Worm (Caenorhabditis elegans) whole organism, L2 larva: ENCODE data around the gene Y59H11AM.4.

ENCODE experiments used
- C34F6.9 ChIP-seq: fragments of 150-350 bp; optimal IDR thresholded peaks from 2 replicates; lab custom pipeline; 2014; ENCODE audit warnings: missing biosample characterization, missing genetic modification characterization
- F13H6.1 ChIP-seq: sonication (generic microtip); optimal IDR thresholded peaks from 2 replicates; lab custom pipeline; 2016; ENCODE audit warnings: missing genetic modification characterization, missing compliant biosample characterization
- R02D3.7 ChIP-seq: fragments of 150-350 bp; optimal IDR thresholded peaks from 2 replicates; lab custom pipeline; 2014; ENCODE audit warnings: missing biosample characterization, missing genetic modification characterization
- Y55F3AM.14 ChIP-seq: fragments of 200-800 bp; sonication (Bioruptor generic); optimal IDR thresholded peaks from 2 replicates; lab custom pipeline; 2018; ENCODE audit warnings: mild to moderate bottlenecking, missing genetic modification characterization, missing compliant biosample characterization
- ZK546.5 ChIP-seq: sonication (generic microtip); optimal IDR thresholded peaks from 2 replicates; lab custom pipeline; 2017; ENCODE audit warnings: missing biosample characterization, missing genetic modification characterization
- alr-1 ChIP-seq: fragments of 150-350 bp; optimal IDR thresholded peaks from 2 replicates; lab custom pipeline; 2014; ENCODE audit warnings: missing biosample characterization, missing genetic modification characterization
- aly-2 ChIP-seq: fragments of 150-350 bp; optimal IDR thresholded peaks from 2 replicates; lab custom pipeline; 2014; ENCODE audit warnings: missing biosample characterization, missing genetic modification characterization
- ama-1 ChIP-seq: fragments of 150-350 bp; optimal IDR thresholded peaks from 2 replicates; lab custom pipeline; 2018; ENCODE audit warnings: inconsistent platforms
- blmp-1 ChIP-seq: sonication (generic microtip); optimal IDR thresholded peaks from 2 replicates; lab custom pipeline; 2017; ENCODE audit warnings: missing genetic modification characterization, mild to moderate bottlenecking, missing compliant biosample characterization, antibody characterized with exemption, moderate library complexity; ENCODE audit not compliant: insufficient read depth
- ceh-16 ChIP-seq: fragments of 150-350 bp; optimal IDR thresholded peaks from 2 replicates; lab custom pipeline; 2014; ENCODE audit warnings: missing biosample characterization, missing genetic modification characterization
- ceh-82 ChIP-seq: fragments of 150-350 bp; optimal IDR thresholded peaks from 2 replicates; lab custom pipeline; 2014; ENCODE audit warnings: missing biosample characterization, missing genetic modification characterization
- crh-2 ChIP-seq: sonication (generic microtip); optimal IDR thresholded peaks from 2 replicates; lab custom pipeline; 2017; ENCODE audit warnings: missing biosample characterization, missing genetic modification characterization
- dmd-4 ChIP-seq: sonication (generic microtip); optimal IDR thresholded peaks from 2 replicates; lab custom pipeline; 2017; ENCODE audit warnings: missing biosample characterization, missing genetic modification characterization
- egl-27 ChIP-seq: sonication (generic microtip); optimal IDR thresholded peaks from 3 replicates; lab custom pipeline; 2017; ENCODE audit warnings: missing biosample characterization, missing genetic modification reagents, missing genetic modification characterization
- fos-1 ChIP-seq: fragments of 150-350 bp; optimal IDR thresholded peaks from 2 replicates; lab custom pipeline; 2014; ENCODE audit warnings: missing biosample characterization, missing genetic modification characterization
- gmeb-1 ChIP-seq: fragments of 150-350 bp; optimal IDR thresholded peaks from 2 replicates; lab custom pipeline; 2014; ENCODE audit warnings: missing biosample characterization, missing genetic modification characterization
- lin-13 ChIP-seq: fragments of 150-350 bp; optimal IDR thresholded peaks from 2 replicates; lab custom pipeline; 2014; ENCODE audit warnings: missing biosample characterization, missing genetic modification reagents, missing genetic modification characterization
- lsy-2 ChIP-seq, 2 experiments: fragments of 150-350 bp in 1 of 2; sonication (generic microtip) in 1 of 2; optimal IDR thresholded peaks; 2 replicates each; lab custom pipeline; 2014 to 2017; ENCODE audit warnings: missing biosample characterization in 2 of 2, missing genetic modification characterization in 2 of 2
- mab-5 ChIP-seq: fragments of 150-350 bp; optimal IDR thresholded peaks from 2 replicates; lab custom pipeline; 2014; ENCODE audit warnings: missing biosample characterization, missing genetic modification characterization
- mdl-1 ChIP-seq, 2 experiments: fragments of 150-350 bp in 1 of 2; sonication (generic microtip) in 1 of 2; optimal IDR thresholded peaks; 2 replicates each; lab custom pipeline; 2017; ENCODE audit warnings: missing biosample characterization in 2 of 2, missing genetic modification characterization in 2 of 2
- nhr-11 ChIP-seq: fragments of 150-350 bp; optimal IDR thresholded peaks from 2 replicates; lab custom pipeline; 2014; ENCODE audit warnings: missing biosample characterization, missing genetic modification characterization
- nhr-12 ChIP-seq: fragments of 150-350 bp; optimal IDR thresholded peaks from 2 replicates; lab custom pipeline; 2014; ENCODE audit warnings: missing biosample characterization, missing genetic modification characterization
- nhr-129 ChIP-seq: fragments of 150-350 bp; optimal IDR thresholded peaks from 2 replicates; lab custom pipeline; 2014; ENCODE audit warnings: missing biosample characterization, missing genetic modification characterization
- nhr-21 ChIP-seq: fragments of 150-350 bp; optimal IDR thresholded peaks from 2 replicates; lab custom pipeline; 2014; ENCODE audit warnings: missing biosample characterization, missing genetic modification characterization
- nhr-23 ChIP-seq: fragments of 150-350 bp; optimal IDR thresholded peaks from 2 replicates; lab custom pipeline; 2014; ENCODE audit warnings: missing biosample characterization, missing genetic modification reagents, missing genetic modification characterization
- nhr-25 ChIP-seq: fragments of 150-350 bp; sonication (generic microtip); optimal IDR thresholded peaks from 3 replicates; lab custom pipeline; 2014; ENCODE audit warnings: missing biosample characterization, missing genetic modification characterization
- nhr-6 ChIP-seq: fragments of 150-350 bp; optimal IDR thresholded peaks from 2 replicates; lab custom pipeline; 2014; ENCODE audit warnings: missing biosample characterization, missing genetic modification characterization
- peb-1 ChIP-seq: fragments of 150-350 bp; optimal IDR thresholded peaks from 2 replicates; lab custom pipeline; 2014; ENCODE audit warnings: missing biosample characterization, missing genetic modification characterization
- sem-4 ChIP-seq: fragments of 150-350 bp; optimal IDR thresholded peaks from 2 replicates; lab custom pipeline; 2014; ENCODE audit warnings: missing biosample characterization, missing genetic modification reagents, missing genetic modification characterization
- sma-3 ChIP-seq: sonication (generic microtip); optimal IDR thresholded peaks from 2 replicates; lab custom pipeline; 2016; ENCODE audit warnings: missing genetic modification reagents, missing genetic modification characterization, missing compliant biosample characterization
- sma-9 ChIP-seq, 2 experiments: fragments of 150-350 bp in 1 of 2; sonication (generic microtip) in 1 of 2; optimal IDR thresholded peaks; 2 replicates each; lab custom pipeline; 2014 to 2016; ENCODE audit warnings: missing genetic modification characterization in 2 of 2, mild to moderate bottlenecking in 1 of 2, missing biosample characterization in 1 of 2, missing compliant biosample characterization in 1 of 2, missing genetic modification reagents in 1 of 2, moderate library complexity in 1 of 2
- unc-39 ChIP-seq: fragments of 150-350 bp; optimal IDR thresholded peaks from 2 replicates; lab custom pipeline; 2014; ENCODE audit warnings: missing biosample characterization, missing genetic modification characterization
- unc-55 ChIP-seq: fragments of 150-350 bp; sonication (generic microtip); optimal IDR thresholded peaks from 3 replicates; lab custom pipeline; 2014; ENCODE audit warnings: missing biosample characterization, missing genetic modification reagents, missing genetic modification characterization
- unc-62 ChIP-seq: fragments of 150-350 bp; optimal IDR thresholded peaks from 2 replicates; lab custom pipeline; 2014; ENCODE audit warnings: missing biosample characterization, missing genetic modification reagents, missing genetic modification characterization
- ztf-1 ChIP-seq: fragments of 200-800 bp; sonication (Bioruptor generic); conservative IDR thresholded peaks from 2 replicates; pipeline ENCODE4 v1.3.6; 2022; ENCODE audit warnings: missing genetic modification characterization, missing compliant biosample characterization
- ztf-11 ChIP-seq: sonication (generic microtip); optimal IDR thresholded peaks from 2 replicates; lab custom pipeline; 2017; ENCODE audit warnings: missing biosample characterization, missing genetic modification characterization
- ztf-4 ChIP-seq: fragments of 150-350 bp; optimal IDR thresholded peaks from 2 replicates; lab custom pipeline; 2014; ENCODE audit warnings: missing biosample characterization, missing genetic modification characterization

The Y59H11AM.4 gene

DNA sequence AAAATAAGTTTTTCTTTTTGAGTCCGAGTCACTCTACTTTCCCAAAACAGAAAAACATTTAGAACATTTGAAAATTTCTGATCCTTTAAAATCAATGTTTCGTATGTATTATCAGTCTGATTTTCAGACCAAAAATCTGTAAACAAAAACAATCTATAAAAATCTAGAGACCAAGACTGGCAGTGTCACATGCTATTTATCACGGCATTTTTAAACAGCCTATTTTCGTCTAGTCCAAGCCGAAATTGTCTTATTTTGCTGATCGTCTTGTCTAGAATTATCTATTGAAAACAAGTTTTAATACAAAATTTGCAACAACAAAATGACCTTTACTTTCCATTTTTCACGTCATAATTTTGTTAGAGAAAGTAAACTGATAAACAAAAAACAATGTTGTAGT is 43.6 kb downstream of the Y59H11AM.4 start:
- TF ChIP-seq crh-2 (tag; lab: Kevin White, UChicago) (peak; percentile 7), aly-2 (tag; lab: Kevin White, UChicago) (no peak), ztf-11 (tag; lab: Kevin White, UChicago) (no peak), nhr-25 (tag; lab: Kevin White, UChicago) (peak; percentile 11)

ce11 chrIV:8526050-8526449 is 44.1 kb downstream of the Y59H11AM.4 start:
- TF ChIP-seq Y55F3AM.14 (GFP tag; lab: Kevin White, UChicago) (peak; percentile 62), lin-13 (no peak), sma-3 (GFP tag; lab: Kevin White, UChicago) (peak; percentile 88), F13H6.1 (peak; percentile 92), mab-5 (tag; lab: Kevin White, UChicago) (no peak), egl-27 (tag; lab: Kevin White, UChicago) (peak; percentile 62), mdl-1 (tag; optimal IDR thresholded peaks at IDR 0.05; lab: Kevin White, UChicago) (peak in 1 of 2 experiments; percentile 44), sem-4 (tag; lab: Kevin White, UChicago) (peak; percentile 18), C34F6.9 (tag; lab: Kevin White, UChicago) (peak; percentile 11), dmd-4 (tag; lab: Kevin White, UChicago) (no peak), ztf-4 (peak; percentile 65), nhr-6 (tag; lab: Kevin White, UChicago) (peak; percentile 79), nhr-11 (tag; lab: Kevin White, UChicago) (no peak), ztf-1 (GFP tag; lab: Robert Waterston, UW) (no peak), nhr-23 (tag; lab: Kevin White, UChicago) (no peak), blmp-1 (peak; percentile 43), peb-1 (tag; lab: Kevin White, UChicago) (no peak), unc-55 (GFP tag; lab: Kevin White, UChicago) (no peak), ceh-16 (tag; lab: Kevin White, UChicago) (no peak), nhr-21 (tag; lab: Kevin White, UChicago) (peak; percentile 87), unc-39 (tag; lab: Kevin White, UChicago) (no peak), R02D3.7 (no peak), sma-9 (GFP tag; optimal IDR thresholded peaks at IDR 0.05; lab: Kevin White, UChicago) (peak; percentile 97), sma-9 (tag; optimal IDR thresholded peaks at IDR 0.05; lab: Kevin White, UChicago) (peak; percentile 77), unc-62 (GFP tag; lab: Kevin White, UChicago) (peak; percentile 23), crh-2 (tag; lab: Kevin White, UChicago) (peak; percentile 63), fos-1 (tag; lab: Kevin White, UChicago) (peak; percentile 68), lsy-2 (tag; optimal IDR thresholded peaks at IDR 0.05; lab: Kevin White, UChicago) (peak in 1 of 2 experiments; percentile 86), alr-1 (tag; lab: Kevin White, UChicago) (no peak), nhr-129 (peak; percentile 88)

ce11 chrIV:8523981-8524380 is 46.2 kb downstream of the Y59H11AM.4 start:
- no peak for TF ChIP-seq alr-1 (tag; lab: Kevin White, UChicago)
- TF ChIP-seq nhr-12 (tag; lab: Kevin White, UChicago), result no peak
- no peak for TF ChIP-seq gmeb-1 (tag; lab: Kevin White, UChicago)
- TF ChIP-seq ceh-82, result no peak
- no peak for TF ChIP-seq ztf-11 (tag; lab: Kevin White, UChicago)
- no peak for TF ChIP-seq ztf-4
- no peak for TF ChIP-seq ceh-16 (tag; lab: Kevin White, UChicago)
- no peak for TF ChIP-seq ztf-1 (GFP tag; lab: Robert Waterston, UW)
- TF ChIP-seq unc-55 (GFP tag; lab: Kevin White, UChicago), result no peak
- TF ChIP-seq peb-1 (tag; lab: Kevin White, UChicago), result no peak
- TF ChIP-seq R02D3.7, result no peak
- TF ChIP-seq lsy-2 (tag; optimal IDR thresholded peaks at IDR 0.05; lab: Kevin White, UChicago), result no peak
- no peak for TF ChIP-seq egl-27 (tag; lab: Kevin White, UChicago)
- no peak for TF ChIP-seq ama-1
- no peak for TF ChIP-seq Y55F3AM.14 (GFP tag; lab: Kevin White, UChicago)
- no peak for TF ChIP-seq crh-2 (tag; lab: Kevin White, UChicago)
- TF ChIP-seq ZK546.5 (tag; lab: Kevin White, UChicago), result no peak
- TF ChIP-seq mab-5 (tag; lab: Kevin White, UChicago), result no peak
- no peak for TF ChIP-seq unc-62 (GFP tag; lab: Kevin White, UChicago)
